Worm (Caenorhabditis elegans): ENCODE measurements around the gene zhit-3.

Gene zhit-3

DNA sequence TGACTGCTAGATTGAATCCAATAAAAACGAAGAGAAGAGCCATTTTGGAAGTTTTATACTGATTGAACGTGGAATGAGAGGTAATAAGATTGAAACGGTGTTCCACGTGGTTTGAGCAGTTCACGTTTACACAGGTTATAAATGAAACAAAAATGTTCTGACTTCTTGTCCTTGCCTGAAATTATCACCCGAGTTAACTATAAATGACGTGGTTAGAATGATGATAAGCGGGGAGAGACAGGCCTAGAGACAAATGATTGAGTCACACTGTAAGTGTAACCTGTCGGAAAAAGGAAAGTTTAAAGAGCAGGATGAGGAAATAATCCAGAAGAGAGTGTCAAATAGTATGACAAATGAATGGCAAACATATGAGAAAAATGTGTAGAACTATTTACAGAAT is 51.0 kb downstream of the zhit-3 start, which contains the start of gene C51E3.10:
TSS of gene C51E3.10 (minus strand) at position 181 of the 400 bp plus-strand sequence.
- TF ChIP-seq unc-62 (GFP tag; optimal IDR thresholded peaks at IDR 0.05): peak; percentile 5
- TF ChIP-seq nhr-90 (tag; optimal IDR thresholded peaks at IDR 0.05): peak; percentile 26
- TF ChIP-seq atf-7 (tag; optimal IDR thresholded peaks at IDR 0.05): peak; percentile 54
- TF ChIP-seq ets-4 (GFP tag; optimal IDR thresholded peaks at IDR 0.05): peak; percentile 47
- TF ChIP-seq let-607 (tag; optimal IDR thresholded peaks at IDR 0.05): peak; percentile 71 to 80
- no peak for TF ChIP-seq egl-18 (GFP tag; IDR thresholded peaks at IDR 0.05)
- peak; percentile 92 for TF ChIP-seq nhr-80 (tag; optimal IDR thresholded peaks at IDR 0.05)
- TF ChIP-seq nfyb-1 (GFP tag; IDR thresholded peaks at IDR 0.05): 0 out of 2 replicates have a peak, but pooled peaks have one; percentile 25
- TF ChIP-seq unc-130 (GFP tag; optimal IDR thresholded peaks at IDR 0.05): no peak
